Fruit fly (Drosophila melanogaster): Measurements from ENCODE around the gene CG6428.

- TF ChIP-seq CG1603 (tag; optimal IDR thresholded peaks at IDR 0.05) (peak; percentile 61), CG17802 (tag; optimal IDR thresholded peaks at IDR 0.05) (peak; percentile 34), ftz-f1 (GFP tag; optimal IDR thresholded peaks at IDR 0.05) (no peak), jumu (GFP tag; optimal IDR thresholded peaks at IDR 0.05) (peak; percentile 11)
Observed at dm6 chrX:3968346-3969044, at the start of gene CG6428.
